Worm (Caenorhabditis elegans) whole organism, L1 larva: ENCODE results near the gene C08B11.9.

Experiments
- Y116A8C.19 ChIP-seq: sonication (generic microtip); optimal IDR thresholded peaks from 2 replicates; lab custom pipeline; 2016; ENCODE audit warnings: missing compliant biosample characterization, missing genetic modification characterization, borderline replicate concordance
- aha-1 ChIP-seq: fragments of 150-350 bp; optimal IDR thresholded peaks from 2 replicates; lab custom pipeline; 2014; ENCODE audit warnings: missing biosample characterization, missing genetic modification characterization
- aly-2 ChIP-seq: fragments of 150-350 bp; optimal IDR thresholded peaks from 2 replicates; lab custom pipeline; 2014; ENCODE audit warnings: missing biosample characterization, missing genetic modification characterization
- elt-2 ChIP-seq: sonication (generic microtip); optimal IDR thresholded peaks from 2 replicates; lab custom pipeline; 2016; ENCODE audit warnings: missing genetic modification characterization, mild to moderate bottlenecking, inconsistent platforms, missing compliant biosample characterization, missing genetic modification reagents
- lsy-2 ChIP-seq, 2 experiments: fragments of 150-350 bp; optimal IDR thresholded peaks; 2 replicates each; lab custom pipeline; 2014; ENCODE audit warnings: missing biosample characterization in 2 of 2, missing genetic modification characterization in 2 of 2
- nhr-20 ChIP-seq: sonication (generic microtip); optimal IDR thresholded peaks from 2 replicates; lab custom pipeline; 2016; ENCODE audit warnings: mild to moderate bottlenecking, missing genetic modification characterization, missing compliant biosample characterization
- nhr-237 ChIP-seq: fragments of 150-350 bp; optimal IDR thresholded peaks from 2 replicates; lab custom pipeline; 2014; ENCODE audit warnings: missing biosample characterization, missing genetic modification characterization
- nhr-76 ChIP-seq: sonication (generic microtip); optimal IDR thresholded peaks from 2 replicates; lab custom pipeline; 2017; ENCODE audit warnings: missing biosample characterization, missing genetic modification characterization

DNA sequence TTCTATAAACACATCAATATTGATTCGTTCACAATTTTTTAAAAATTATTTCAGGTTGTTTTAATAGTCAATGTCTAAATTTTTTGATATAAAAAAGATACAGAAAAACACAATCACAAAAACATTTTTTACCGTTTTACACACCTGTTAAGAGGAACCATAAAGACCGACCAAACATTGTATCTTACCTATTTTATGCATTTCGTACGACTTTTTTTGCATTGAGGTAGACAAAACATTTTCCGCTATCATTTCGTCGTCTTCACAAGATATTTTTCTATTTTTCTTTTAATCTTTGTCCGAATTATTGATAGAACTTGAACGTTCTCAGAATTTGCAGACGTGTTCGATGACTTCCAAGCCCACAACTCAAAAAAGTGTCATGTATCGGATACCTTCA is 29.6 kb downstream of the C08B11.9 start, which contains the start of gene glna-2:
- TF ChIP-seq Y116A8C.19 (no peak), nhr-20 (no peak), aha-1 (no peak), aly-2 (tag; lab: Kevin White, UChicago) (no peak), nhr-237 (tag; lab: Kevin White, UChicago) (no peak), nhr-76 (tag; lab: Kevin White, UChicago) (no peak), elt-2 (tag; lab: Kevin White, UChicago) (no peak), lsy-2 (tag; optimal IDR thresholded peaks at IDR 0.05; lab: Kevin White, UChicago) (no peak)
